Worm (Caenorhabditis elegans): ENCODE measurements around the gene F59E12.15.

DNA sequence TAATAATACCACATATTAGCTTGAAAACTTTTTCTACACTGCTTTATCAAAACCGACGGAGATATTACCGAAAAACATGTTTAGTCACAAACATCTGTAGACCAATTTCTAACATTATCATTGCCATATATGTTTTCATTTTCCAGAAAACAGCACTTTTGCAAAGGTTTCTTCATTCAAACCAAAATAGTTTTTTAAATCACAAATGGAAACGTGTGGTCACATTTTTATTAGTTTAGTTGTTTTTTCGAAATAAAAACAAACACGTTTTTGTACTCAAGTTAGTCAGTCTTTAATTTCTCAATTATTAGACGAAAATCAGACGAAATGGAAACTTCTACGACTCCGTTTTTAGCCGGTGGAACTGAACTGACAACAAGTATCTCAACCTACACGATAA, 9.9 kb upstream of the F59E12.15 start, which contains the start of gene F59E12.3:
- TF ChIP-seq nhr-237 (tag; optimal IDR thresholded peaks at IDR 0.05) (no peak), unc-39 (tag; optimal IDR thresholded peaks at IDR 0.05) (no peak), unc-120 (tag; optimal IDR thresholded peaks at IDR 0.05; ENCODE audit: poor library complexity, severe bottlenecking) (no peak), nhr-76 (tag; optimal IDR thresholded peaks at IDR 0.05) (no peak), unc-62 (GFP tag; optimal IDR thresholded peaks at IDR 0.05) (no peak), snpc-4 (tag; optimal IDR thresholded peaks at IDR 0.05) (no peak), elt-3 (tag; optimal IDR thresholded peaks at IDR 0.05) (no peak), mep-1 (tag; optimal IDR thresholded peaks at IDR 0.05) (no peak), lin-13 (tag; optimal IDR thresholded peaks at IDR 0.05) (no peak)
